Worm (Caenorhabditis elegans) whole organism, L4 larva: Measurements from ENCODE around the gene che-2.
A peak's percentile ranks its signal among the peaks of the same experiment; 100 is the strongest.

Source experiments
- F26F4.8 ChIP-seq: fragments of 200-800 bp; sonication (Bioruptor generic); conservative IDR thresholded peaks from 2 replicates; pipeline ENCODE4 v1.3.6; 2022; ENCODE audit warnings: missing genetic modification characterization, missing compliant biosample characterization
- F37D6.2 ChIP-seq: sonication (generic microtip); optimal IDR thresholded peaks from 2 replicates; lab custom pipeline; 2016; ENCODE audit warnings: mild to moderate bottlenecking, missing genetic modification characterization, missing compliant biosample characterization
- F44E2.7 ChIP-seq: fragments of 200-800 bp; sonication (Bioruptor generic); IDR thresholded peaks from 2 replicates; pipeline ENCODE4 v2.1.2; 2022; ENCODE audit warnings: missing genetic modification characterization, missing compliant biosample characterization
- F49E8.2 ChIP-seq: sonication (generic microtip); optimal IDR thresholded peaks from 2 replicates; lab custom pipeline; 2016; ENCODE audit warnings: missing compliant biosample characterization, mild to moderate bottlenecking, missing genetic modification characterization, borderline replicate concordance
- Y105C5A.15 ChIP-seq: fragments of 200-800 bp; sonication (Bioruptor generic); IDR thresholded peaks from 2 replicates; pipeline ENCODE4 v1.3.6; 2022; ENCODE audit warnings: missing genetic modification characterization, missing compliant biosample characterization
- Y48G9A.11 ChIP-seq: fragments of 200-800 bp; sonication (Bioruptor generic); IDR thresholded peaks from 2 replicates; pipeline ENCODE4 v1.3.6; 2022; ENCODE audit warnings: missing genetic modification reagents, missing genetic modification characterization, missing compliant biosample characterization
- Y5F2A.4 ChIP-seq: fragments of 200-800 bp; sonication (Bioruptor generic); optimal IDR thresholded peaks from 2 replicates; lab custom pipeline; 2018; ENCODE audit warnings: mild to moderate bottlenecking, missing genetic modification characterization, missing compliant biosample characterization
- ZK337.2 ChIP-seq: fragments of 200-800 bp; sonication (Bioruptor generic); IDR thresholded peaks from 2 replicates; pipeline ENCODE4 v1.3.6; 2022; ENCODE audit warnings: missing genetic modification reagents, missing genetic modification characterization, missing compliant biosample characterization
- aly-2 ChIP-seq: sonication (generic microtip); optimal IDR thresholded peaks from 2 replicates; lab custom pipeline; 2018; ENCODE audit warnings: missing biosample characterization, missing genetic modification characterization
- ama-1 ChIP-seq: fragments of 150-350 bp; optimal IDR thresholded peaks from 2 replicates; lab custom pipeline; 2014; ENCODE audit warnings: inconsistent platforms, mixed read lengths
- arid-1 ChIP-seq: fragments of 200-800 bp; sonication (Bioruptor generic); conservative IDR thresholded peaks from 2 replicates; pipeline ENCODE4 v1.3.6; 2022; ENCODE audit warnings: missing genetic modification reagents, missing genetic modification characterization, missing compliant biosample characterization
- ceh-20 ChIP-seq: fragments of 200-800 bp; sonication (Bioruptor generic); IDR thresholded peaks from 2 replicates; pipeline ENCODE4 v1.3.6; 2022; ENCODE audit warnings: missing genetic modification reagents, missing genetic modification characterization, missing compliant biosample characterization
- ceh-32 ChIP-seq: sonication (generic microtip); optimal IDR thresholded peaks from 2 replicates; lab custom pipeline; 2016; ENCODE audit warnings: mild to moderate bottlenecking, missing genetic modification characterization, missing compliant biosample characterization; ENCODE audit not compliant: poor library complexity
- ceh-82 ChIP-seq: sonication (generic microtip); optimal IDR thresholded peaks from 2 replicates; lab custom pipeline; 2017; ENCODE audit warnings: missing biosample characterization, missing genetic modification characterization
- cey-2 ChIP-seq: sonication (generic microtip); optimal IDR thresholded peaks from 3 replicates; lab custom pipeline; 2017; ENCODE audit warnings: missing genetic modification characterization, mild to moderate bottlenecking, missing compliant biosample characterization, antibody characterized with exemption, borderline replicate concordance; ENCODE audit not compliant: insufficient read depth
- ctbp-1 ChIP-seq: fragments of 200-800 bp; sonication (Bioruptor generic); IDR thresholded peaks from 2 replicates; pipeline ENCODE4 v1.3.6; 2022; ENCODE audit warnings: missing genetic modification reagents, missing genetic modification characterization, missing compliant biosample characterization
- daf-8 ChIP-seq: fragments of 200-800 bp; sonication (Bioruptor generic); IDR thresholded peaks from 2 replicates; pipeline ENCODE4 v1.3.6; 2022; ENCODE audit warnings: missing genetic modification characterization, missing compliant biosample characterization
- duxl-1 ChIP-seq: sonication (generic microtip); optimal IDR thresholded peaks from 2 replicates; lab custom pipeline; 2016; ENCODE audit warnings: mild to moderate bottlenecking, missing genetic modification characterization, moderate library complexity, missing compliant biosample characterization; ENCODE audit not compliant: poor library complexity
- egl-27 ChIP-seq: sonication (generic microtip); optimal IDR thresholded peaks from 3 replicates; lab custom pipeline; 2017; ENCODE audit warnings: missing biosample characterization, missing genetic modification reagents, missing genetic modification characterization
- fkh-10 ChIP-seq: fragments of 150-350 bp; optimal IDR thresholded peaks from 2 replicates; lab custom pipeline; 2014; ENCODE audit warnings: missing biosample characterization, missing genetic modification reagents, missing genetic modification characterization
- fos-1 ChIP-seq: fragments of 150-350 bp; optimal IDR thresholded peaks from 2 replicates; lab custom pipeline; 2014; ENCODE audit warnings: missing biosample characterization, missing genetic modification characterization
- gei-8 ChIP-seq: fragments of 200-800 bp; sonication (Bioruptor generic); optimal IDR thresholded peaks from 2 replicates; lab custom pipeline; 2018; ENCODE audit warnings: mild to moderate bottlenecking, missing genetic modification characterization, missing compliant biosample characterization
- hif-1 ChIP-seq, 2 experiments: sonication (generic microtip); optimal IDR thresholded peaks; 2 replicates each; lab custom pipeline; 2016 to 2017; ENCODE audit warnings: missing compliant biosample characterization in 2 of 2, missing genetic modification characterization in 2 of 2, missing genetic modification reagents in 2 of 2, missing genotype in 2 of 2, mild to moderate bottlenecking in 1 of 2
- hlh-11 ChIP-seq: fragments of 200-800 bp; sonication (Bioruptor generic); optimal IDR thresholded peaks from 2 replicates; lab custom pipeline; 2018; ENCODE audit warnings: mild to moderate bottlenecking, missing genetic modification characterization, missing compliant biosample characterization
- lin-1 ChIP-seq: fragments of 200-800 bp; sonication (Bioruptor generic); IDR thresholded peaks from 2 replicates; pipeline ENCODE4 v1.3.6; 2022; ENCODE audit warnings: missing genetic modification reagents, missing genetic modification characterization, missing compliant biosample characterization
- lin-39 ChIP-seq: fragments of 150-350 bp; optimal IDR thresholded peaks from 2 replicates; lab custom pipeline; 2014; ENCODE audit warnings: missing biosample characterization, missing genetic modification reagents, missing genetic modification characterization
- lir-3 ChIP-seq: sonication (generic microtip); optimal IDR thresholded peaks from 2 replicates; lab custom pipeline; 2016; ENCODE audit warnings: mild to moderate bottlenecking, missing genetic modification characterization, missing compliant biosample characterization
- lsy-2 ChIP-seq, 2 experiments: fragments of 150-350 bp in 1 of 2; sonication (generic microtip) in 1 of 2; optimal IDR thresholded peaks; 2 replicates each; lab custom pipeline; 2014 to 2017; ENCODE audit warnings: missing biosample characterization in 2 of 2, missing genetic modification characterization in 2 of 2
- madf-5 ChIP-seq, 2 experiments: fragments of 200-800 bp; sonication (Bioruptor generic); IDR thresholded peaks; 2 replicates each; pipeline ENCODE4 v1.3.6; 2022; ENCODE audit warnings: missing compliant biosample characterization in 2 of 2, missing genetic modification characterization in 2 of 2
- madf-9 ChIP-seq: fragments of 200-800 bp; sonication (Bioruptor generic); conservative IDR thresholded peaks from 2 replicates; pipeline ENCODE4 v1.3.6; 2022; ENCODE audit warnings: missing genetic modification reagents, missing genetic modification characterization, missing compliant biosample characterization
- mes-2 ChIP-seq: sonication (generic microtip); optimal IDR thresholded peaks from 2 replicates; lab custom pipeline; 2016; ENCODE audit warnings: missing genotype, mild to moderate bottlenecking, missing genetic modification characterization, missing compliant biosample characterization; ENCODE audit not compliant: poor library complexity, severe bottlenecking
- mxl-2 ChIP-seq: fragments of 200-800 bp; sonication (Bioruptor generic); conservative IDR thresholded peaks from 2 replicates; pipeline ENCODE4 v1.3.6; 2022; ENCODE audit warnings: missing genetic modification reagents, missing genetic modification characterization, missing compliant biosample characterization
- nhr-102 ChIP-seq: sonication (generic microtip); optimal IDR thresholded peaks from 2 replicates; lab custom pipeline; 2016; ENCODE audit warnings: mild to moderate bottlenecking, missing genetic modification characterization, moderate library complexity, missing compliant biosample characterization
- nhr-11 ChIP-seq: fragments of 150-350 bp; optimal IDR thresholded peaks from 2 replicates; lab custom pipeline; 2014; ENCODE audit warnings: missing biosample characterization, missing genetic modification characterization
- nhr-25 ChIP-seq: sonication (generic microtip); optimal IDR thresholded peaks from 2 replicates; lab custom pipeline; 2017; ENCODE audit warnings: missing genetic modification characterization, mild to moderate bottlenecking, missing compliant biosample characterization, antibody characterized with exemption, moderate library complexity, borderline replicate concordance; ENCODE audit not compliant: insufficient read depth
- nhr-42 ChIP-seq: fragments of 200-800 bp; sonication (Bioruptor generic); IDR thresholded peaks from 2 replicates; pipeline ENCODE4 v1.3.6; 2022; ENCODE audit warnings: missing genetic modification characterization, missing compliant biosample characterization
- nhr-48 ChIP-seq: sonication (generic microtip); optimal IDR thresholded peaks from 2 replicates; lab custom pipeline; 2016; ENCODE audit warnings: mild to moderate bottlenecking, missing genetic modification characterization, missing compliant biosample characterization
- nhr-6 ChIP-seq: fragments of 150-350 bp; optimal IDR thresholded peaks from 2 replicates; lab custom pipeline; 2014; ENCODE audit warnings: missing biosample characterization, missing genetic modification characterization
- pha-4 ChIP-seq, 2 experiments: fragments of 150-350 bp in 1 of 2; fragments of 200-800 bp in 1 of 2; sonication (Bioruptor generic) in 1 of 2; IDR thresholded peaks in 1 of 2; optimal IDR thresholded peaks in 1 of 2; 2 replicates each; pipeline versions ENCODE4 v1.3.6 to Lab custom; 2014 to 2022; ENCODE audit warnings: missing genetic modification characterization in 2 of 2, missing genetic modification reagents in 2 of 2, missing biosample characterization in 1 of 2, missing compliant biosample characterization in 1 of 2
- php-3 ChIP-seq: fragments of 200-800 bp; sonication (Bioruptor generic); IDR thresholded peaks from 2 replicates; pipeline ENCODE4 v1.3.6; 2022; ENCODE audit warnings: missing genetic modification reagents, missing genetic modification characterization, missing compliant biosample characterization
- set-16 ChIP-seq: fragments of 200-800 bp; sonication (Bioruptor generic); IDR thresholded peaks from 2 replicates; pipeline ENCODE4 v1.3.6; 2022; ENCODE audit warnings: missing genetic modification reagents, missing genetic modification characterization, missing compliant biosample characterization
- spr-1 ChIP-seq: sonication (generic microtip); optimal IDR thresholded peaks from 2 replicates; lab custom pipeline; 2016; ENCODE audit warnings: mild to moderate bottlenecking, missing genetic modification characterization, missing compliant biosample characterization
- unc-130 ChIP-seq: sonication (generic microtip); optimal IDR thresholded peaks from 2 replicates; lab custom pipeline; 2016; ENCODE audit warnings: missing genetic modification reagents, missing genetic modification characterization, missing compliant biosample characterization
- unc-39 ChIP-seq: sonication (generic microtip); optimal IDR thresholded peaks from 2 replicates; lab custom pipeline; 2017; ENCODE audit warnings: missing biosample characterization, missing genetic modification characterization
- vab-7 ChIP-seq: fragments of 200-800 bp; sonication (Bioruptor generic); IDR thresholded peaks from 2 replicates; pipeline ENCODE4 v1.3.6; 2022; ENCODE audit warnings: missing genetic modification reagents, missing genetic modification characterization, missing compliant biosample characterization
- zag-1 ChIP-seq: fragments of 150-350 bp; optimal IDR thresholded peaks from 2 replicates; lab custom pipeline; 2014; ENCODE audit warnings: missing biosample characterization, missing genetic modification characterization
- zfp-3 ChIP-seq: fragments of 200-800 bp; sonication (Bioruptor generic); conservative IDR thresholded peaks from 2 replicates; pipeline ENCODE4 v1.3.6; 2022; ENCODE audit warnings: missing genetic modification reagents, missing genetic modification characterization, missing compliant biosample characterization
- ztf-11 ChIP-seq: fragments of 150-350 bp; optimal IDR thresholded peaks from 2 replicates; lab custom pipeline; 2014; ENCODE audit warnings: missing biosample characterization, missing genetic modification characterization
- ztf-7 ChIP-seq: fragments of 150-350 bp; optimal IDR thresholded peaks from 2 replicates; lab custom pipeline; 2014; ENCODE audit warnings: missing biosample characterization, missing genetic modification characterization

The che-2 gene

DNA sequence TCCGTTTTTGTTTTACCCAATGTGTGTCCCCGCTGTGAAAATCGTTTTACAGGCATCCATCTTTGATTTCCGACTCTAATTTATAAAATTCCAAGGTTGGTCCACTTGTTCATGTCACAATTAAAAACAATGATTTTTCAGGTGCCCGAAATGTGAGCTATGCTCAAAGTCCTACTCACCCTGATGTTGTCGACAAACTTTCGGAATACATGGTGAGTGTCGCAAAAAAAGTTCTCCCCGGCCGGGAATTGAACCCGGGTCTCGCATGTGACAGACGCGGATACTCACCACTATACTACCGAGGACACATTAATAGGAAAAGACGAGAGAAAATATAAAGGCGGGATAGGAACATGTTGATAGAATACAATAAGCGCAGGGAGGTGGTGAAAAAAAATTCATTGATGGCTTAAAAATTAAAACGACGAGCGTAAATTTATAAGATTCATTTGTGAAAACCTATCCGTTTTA, 8.4 kb downstream of the che-2 start, which contains the start of gene egl-17 (continued):
- peak; percentile 86; the same call in 1 of the 2 replicates for TF ChIP-seq arid-1
- peak; percentile 93 for TF ChIP-seq duxl-1 (tag; lab: Kevin White, UChicago)
- TF ChIP-seq unc-39 (tag; lab: Kevin White, UChicago) = no peak
- peak; percentile 86 for TF ChIP-seq ZK337.2 (GFP tag; lab: Robert Waterston, UW)
- no peak for TF ChIP-seq egl-27
- peak; percentile 94 for TF ChIP-seq F44E2.7 (GFP tag; lab: Robert Waterston, UW)
- peak; percentile 11 for TF ChIP-seq nhr-11 (tag; lab: Kevin White, UChicago)
- peak; percentile 67 for TF ChIP-seq hlh-11 (tag; lab: Kevin White, UChicago)
- TF ChIP-seq ama-1 (lab: Kevin White, UChicago) = no peak
- TF ChIP-seq daf-8 (GFP tag; lab: Robert Waterston, UW) = 0 out of 2 replicates have a peak, but pooled peaks have one; percentile 78
- TF ChIP-seq madf-5 (GFP tag; IDR thresholded peaks at IDR 0.05; lab: Robert Waterston, UW) = peak; percentile 90 to 95
- no peak for TF ChIP-seq lin-39 (tag; lab: Kevin White, UChicago)
- peak; percentile 72 for TF ChIP-seq lir-3
- TF ChIP-seq vab-7 = peak; percentile 97
- TF ChIP-seq lin-1 (GFP tag; lab: Robert Waterston, UW) = peak; percentile 82
- TF ChIP-seq nhr-102 (tag; lab: Kevin White, UChicago) = no peak
- peak; percentile 20 for TF ChIP-seq nhr-6 (tag; lab: Kevin White, UChicago)
- peak; percentile 79 for TF ChIP-seq nhr-48 (tag; lab: Kevin White, UChicago)
- peak; percentile 94 for TF ChIP-seq gei-8 (GFP tag; lab: Kevin White, UChicago)
- TF ChIP-seq ceh-20 (GFP tag; lab: Robert Waterston, UW) = peak; percentile 87
- peak; percentile 94 for TF ChIP-seq ctbp-1 (GFP tag; lab: Robert Waterston, UW)
- TF ChIP-seq mes-2 (tag; lab: Kevin White, UChicago) = peak; percentile 86
- peak; percentile 77 for TF ChIP-seq F49E8.2 (tag; lab: Kevin White, UChicago)
- peak; percentile 33 for TF ChIP-seq ceh-32 (tag; lab: Kevin White, UChicago)
- TF ChIP-seq ceh-82 (tag; lab: Kevin White, UChicago) = no peak
- TF ChIP-seq mxl-2 (GFP tag; lab: Robert Waterston, UW) = 0 out of 2 replicates have a peak, but pooled peaks have one; percentile 57
- TF ChIP-seq aly-2 = no peak
- peak; percentile 20 for TF ChIP-seq nhr-25 (tag; lab: Kevin White, UChicago)
- no peak for TF ChIP-seq zag-1 (tag; lab: Kevin White, UChicago)
- TF ChIP-seq zfp-3 (GFP tag; lab: Robert Waterston, UW) = peak; percentile 78
- TF ChIP-seq Y5F2A.4 = peak; percentile 83
- TF ChIP-seq ztf-11 (tag; lab: Kevin White, UChicago) = no peak
- TF ChIP-seq fkh-10 (GFP tag; lab: Kevin White, UChicago) = peak; percentile 19
- TF ChIP-seq Y48G9A.11 (GFP tag; lab: Robert Waterston, UW) = peak; percentile 89
- peak; percentile 68; the same call in 1 of the 2 replicates for TF ChIP-seq php-3 (GFP tag; lab: Robert Waterston, UW)
- TF ChIP-seq F26F4.8 = peak; percentile 98
- TF ChIP-seq spr-1 (tag; lab: Kevin White, UChicago) = peak; percentile 85
- TF ChIP-seq ztf-7 (tag; lab: Kevin White, UChicago) = peak; percentile 69
- TF ChIP-seq fos-1 = no peak
- TF ChIP-seq madf-9 (GFP tag; lab: Robert Waterston, UW) = peak; percentile 84
- TF ChIP-seq unc-130 (GFP tag; lab: Kevin White, UChicago) = peak; percentile 60
- no peak for TF ChIP-seq set-16
- peak; percentile 85 for TF ChIP-seq nhr-42 (GFP tag; lab: Robert Waterston, UW)
- TF ChIP-seq lsy-2 (tag; optimal IDR thresholded peaks at IDR 0.05; lab: Kevin White, UChicago) = no peak
- TF ChIP-seq hif-1 (tag; optimal IDR thresholded peaks at IDR 0.05; lab: Kevin White, UChicago) = no peak
- peak; percentile 65 for TF ChIP-seq F37D6.2 (tag; lab: Kevin White, UChicago)
- no peak for TF ChIP-seq cey-2 (tag; lab: Kevin White, UChicago)
- no peak; the same call in 1 of the 2 replicates for TF ChIP-seq pha-4 (GFP tag; IDR thresholded peaks at IDR 0.05; lab: Robert Waterston, UW)
- no peak for TF ChIP-seq pha-4 (tag; optimal IDR thresholded peaks at IDR 0.05; lab: Kevin White, UChicago)
- TF ChIP-seq Y105C5A.15 (GFP tag; lab: Robert Waterston, UW) = peak; percentile 92
